Worm (Caenorhabditis elegans): Measurements from ENCODE around the gene srx-88.

DNA sequence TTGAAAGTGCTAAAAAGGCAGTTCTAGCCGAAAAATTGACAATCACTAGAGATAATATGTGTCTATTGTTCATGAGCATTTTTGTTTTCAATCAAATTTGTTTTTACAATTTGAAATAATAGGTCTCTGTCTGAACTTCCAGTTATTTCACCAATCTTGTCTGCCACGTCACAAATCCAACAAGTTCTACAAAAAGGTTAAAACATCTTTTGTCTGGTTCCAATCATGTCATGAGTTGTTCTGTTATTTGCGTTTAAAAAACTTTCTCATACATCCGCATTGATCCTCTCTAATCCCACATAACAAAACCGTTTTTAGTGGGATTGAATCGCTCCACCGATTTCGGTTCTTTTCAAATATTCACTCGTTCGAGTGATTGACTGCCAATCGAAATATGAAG is 17.5 kb downstream of the srx-88 start, which contains the start of gene F35B12.9:
- TF ChIP-seq snpc-4 (tag; optimal IDR thresholded peaks at IDR 0.05) = no peak
- TF ChIP-seq elt-1 (tag; optimal IDR thresholded peaks at IDR 0.05) = no peak
- no peak for TF ChIP-seq zag-1 (tag; optimal IDR thresholded peaks at IDR 0.05)
- no peak for TF ChIP-seq mml-1 (tag; optimal IDR thresholded peaks at IDR 0.05)
- TF ChIP-seq nhr-77 (tag; optimal IDR thresholded peaks at IDR 0.05) = no peak
- no peak for TF ChIP-seq ceh-9 (tag; optimal IDR thresholded peaks at IDR 0.05)
- no peak for TF ChIP-seq mdl-1 (tag; optimal IDR thresholded peaks at IDR 0.05)
